Fruit fly (Drosophila melanogaster): ENCODE results near the gene pon.

pon gene

dm6 chrX:4686723-4687122, 50.6 kb downstream of the pon start, which contains the start of gene Pp2C1 (continued):
- TF ChIP-seq CG6272 (GFP tag; IDR thresholded peaks at IDR 0.05) (no peak; the same call in 1 of the 2 replicates), CG11696 (GFP tag; IDR thresholded peaks at IDR 0.05) (no peak), Vsx1 (GFP tag; optimal IDR thresholded peaks at IDR 0.05) (no peak), CG3995 (GFP tag; optimal IDR thresholded peaks at IDR 0.05) (peak; percentile 9), Ada2b (GFP tag; IDR thresholded peaks at IDR 0.05) (no peak), peb (GFP tag; IDR thresholded peaks at IDR 0.05) (no peak), CG17359 (tag; optimal IDR thresholded peaks at IDR 0.05) (no peak), B-H1 (GFP tag; IDR thresholded peaks at IDR 0.05) (no peak), ab (GFP tag; optimal IDR thresholded peaks at IDR 0.05) (no peak), sd (tag; optimal IDR thresholded peaks at IDR 0.05) (no peak), CG8478 (optimal IDR thresholded peaks at IDR 0.05) (no peak), Hsf (GFP tag; optimal IDR thresholded peaks at IDR 0.05) (no peak), amos (GFP tag; IDR thresholded peaks at IDR 0.05; ENCODE audit: partially characterized antibody) (peak; percentile 87), Neu2 (GFP tag; optimal IDR thresholded peaks at IDR 0.05; ENCODE audit: borderline replicate concordance) (no peak), CG2199 (GFP tag; IDR thresholded peaks at IDR 0.05) (no peak), CG10267 (tag; optimal IDR thresholded peaks at IDR 0.05) (no peak), CG12391 (tag; optimal IDR thresholded peaks at IDR 0.05) (peak; percentile 4), Drgx (GFP tag; IDR thresholded peaks at IDR 0.05) (no peak), en (GFP tag; optimal IDR thresholded peaks at IDR 0.05) (no peak), wek (GFP tag; optimal IDR thresholded peaks at IDR 0.05) (no peak), CG7556 (GFP tag; optimal IDR thresholded peaks at IDR 0.05) (no peak), hth (optimal IDR thresholded peaks at IDR 0.05) (no peak), dmrt99B (tag; optimal IDR thresholded peaks at IDR 0.05) (no peak), nmo (GFP tag; optimal IDR thresholded peaks at IDR 0.05) (peak; percentile 11), bsh (GFP tag; optimal IDR thresholded peaks at IDR 0.05) (no peak), CG4707 (GFP tag; optimal IDR thresholded peaks at IDR 0.05) (no peak), CG17328 (GFP tag; IDR thresholded peaks at IDR 0.05) (no peak), bcd (GFP tag; optimal IDR thresholded peaks at IDR 0.05) (no peak), Antp (GFP tag; optimal IDR thresholded peaks at IDR 0.05) (no peak), gro (GFP tag; optimal IDR thresholded peaks at IDR 0.05) (no peak), NK7.1 (GFP tag; optimal IDR thresholded peaks at IDR 0.05) (no peak), fu2 (GFP tag; optimal IDR thresholded peaks at IDR 0.05) (no peak), zen (tag; optimal IDR thresholded peaks at IDR 0.05) (peak; percentile 24), pfk (GFP tag; optimal IDR thresholded peaks at IDR 0.05) (no peak), luna (GFP tag; optimal IDR thresholded peaks at IDR 0.05) (no peak), ftz-f1 (GFP tag; optimal IDR thresholded peaks at IDR 0.05) (no peak), Dfd (GFP tag; optimal IDR thresholded peaks at IDR 0.05) (no peak), phol (tag; optimal IDR thresholded peaks at IDR 0.05) (peak; percentile 19), hb (GFP tag; IDR thresholded peaks at IDR 0.05; ENCODE audit: partially characterized antibody) (peak; percentile 81), CG14710 (tag; optimal IDR thresholded peaks at IDR 0.05) (no peak), ato (GFP tag; IDR thresholded peaks at IDR 0.05; ENCODE audit: partially characterized antibody) (peak; percentile 75), tap (tag; optimal IDR thresholded peaks at IDR 0.05) (no peak), sr (GFP tag; IDR thresholded peaks at IDR 0.05) (no peak), klu (GFP tag; IDR thresholded peaks at IDR 0.05) (no peak), knrl (GFP tag; IDR thresholded peaks at IDR 0.05; ENCODE audit: partially characterized antibody) (peak; percentile 78; the same call in 2 of the 3 replicates), ewg (GFP tag; optimal IDR thresholded peaks at IDR 0.05) (no peak), CG43689 (GFP tag; IDR thresholded peaks at IDR 0.05) (no peak), Lhr (GFP tag; optimal IDR thresholded peaks at IDR 0.05) (peak; percentile 4), yki (optimal IDR thresholded peaks at IDR 0.05) (no peak), ttk (GFP tag; IDR thresholded peaks at IDR 0.05) (no peak), Rfx (GFP tag; IDR thresholded peaks at IDR 0.05) (no peak), CrebB (tag; optimal IDR thresholded peaks at IDR 0.05) (no peak), ham (GFP tag; IDR thresholded peaks at IDR 0.05) (no peak)

Data from whole organism, embryonic.